Fruit fly (Drosophila melanogaster) whole organism, wandering third instar larva: ENCODE results near the gene CG5026.

Experiments used
- CG32264 ChIP-seq: fragments of 200-800 bp; sonication (Bioruptor generic); optimal IDR thresholded peaks from 2 replicates; lab custom pipeline; 2016; ENCODE audit warnings: missing biosample characterization, missing genetic modification characterization
- CG9705 ChIP-seq: fragments of 200-800 bp; sonication (Bioruptor generic); optimal IDR thresholded peaks from 2 replicates; lab custom pipeline; 2018; ENCODE audit warnings: missing biosample characterization, mild to moderate bottlenecking, missing genetic modification characterization
- CrebA ChIP-seq: fragments of 200-800 bp; sonication (Bioruptor generic); optimal IDR thresholded peaks from 2 replicates; lab custom pipeline; 2016; ENCODE audit warnings: missing biosample characterization, mild to moderate bottlenecking, missing genetic modification characterization, borderline replicate concordance
- Dfd ChIP-seq: fragments of >200 bp; optimal IDR thresholded peaks from 2 replicates; lab custom pipeline; 2017; ENCODE audit warnings: missing biosample characterization, missing genetic modification characterization
- Dif ChIP-seq: fragments of 200-275, 200-300 bp; sonication (Bioruptor generic); optimal IDR thresholded peaks from 2 replicates; lab custom pipeline; 2018; ENCODE audit warnings: missing biosample characterization, missing genetic modification characterization; ENCODE audit not compliant: partially characterized antibody
- GATAd ChIP-seq: sonication (Bioruptor generic); optimal IDR thresholded peaks from 2 replicates; lab custom pipeline; 2016; ENCODE audit warnings: missing biosample characterization, missing genetic modification characterization
- HLH106 ChIP-seq: fragments of 200-800 bp; optimal IDR thresholded peaks from 3 replicates; lab custom pipeline; 2019; ENCODE audit warnings: missing biosample characterization, mild to moderate bottlenecking, missing genetic modification characterization, moderate library complexity
- Hnf4 ChIP-seq: fragments of 200-800 bp; sonication (Bioruptor generic); optimal IDR thresholded peaks from 2 replicates; lab custom pipeline; 2016; ENCODE audit warnings: missing biosample characterization, mild to moderate bottlenecking, missing genetic modification characterization
- Hr83 ChIP-seq: fragments of 200-300 bp; sonication (Bioruptor generic); optimal IDR thresholded peaks from 2 replicates; lab custom pipeline; 2016; ENCODE audit warnings: missing biosample characterization, mild to moderate bottlenecking, missing genetic modification characterization, moderate library complexity; ENCODE audit not compliant: poor library complexity, severe bottlenecking
- Jra ChIP-seq: sonication (Bioruptor generic); optimal IDR thresholded peaks from 2 replicates; lab custom pipeline; 2016; ENCODE audit warnings: missing biosample characterization, missing genetic modification characterization
- Mio ChIP-seq: sonication (Bioruptor generic); optimal IDR thresholded peaks from 2 replicates; lab custom pipeline; 2016; ENCODE audit warnings: missing biosample characterization, missing genetic modification characterization
- N ChIP-seq: fragments of >200 bp; optimal IDR thresholded peaks from 2 replicates; lab custom pipeline; 2018; ENCODE audit warnings: missing biosample characterization, missing external identifiers, missing genetic modification characterization
- Rel ChIP-seq, 2 experiments: fragments of 200-800 bp; sonication (Bioruptor generic) in 1 of 2; optimal IDR thresholded peaks; 2 replicates in 1 of 2; 3 replicates in 1 of 2; lab custom pipeline; 2016 to 2019; ENCODE audit warnings: mild to moderate bottlenecking in 2 of 2, missing biosample characterization in 2 of 2, missing genetic modification characterization in 2 of 2, moderate library complexity in 1 of 2
- Vsx2 ChIP-seq: fragments of 200-300, 225-300 bp; sonication (Bioruptor generic); optimal IDR thresholded peaks from 2 replicates; lab custom pipeline; 2018; ENCODE audit warnings: missing biosample characterization, missing genetic modification characterization; ENCODE audit not compliant: partially characterized antibody
- br ChIP-seq: fragments of 200-800 bp; sonication (Bioruptor generic); optimal IDR thresholded peaks from 2 replicates; lab custom pipeline; 2016; ENCODE audit warnings: missing biosample characterization, missing genetic modification characterization
- brk ChIP-seq: fragments of 200-800 bp; sonication (Bioruptor generic); optimal IDR thresholded peaks from 2 replicates; lab custom pipeline; 2016; ENCODE audit warnings: missing biosample characterization, mild to moderate bottlenecking, missing genetic modification characterization
- dl ChIP-seq, 2 experiments: fragments of 175-275, 200-275 bp in 1 of 2; fragments of 200-275 bp in 1 of 2; sonication (Bioruptor generic); optimal IDR thresholded peaks; lab custom pipeline; 2018; ENCODE audit warnings: mild to moderate bottlenecking in 2 of 2, missing biosample characterization in 2 of 2, missing genetic modification characterization in 2 of 2, moderate library complexity in 2 of 2; ENCODE audit not compliant: partially characterized antibody in 2 of 2, insufficient read depth in 1 of 2
- dmrt93B ChIP-seq: fragments of 200-800 bp; sonication (Bioruptor generic); optimal IDR thresholded peaks from 2 replicates; lab custom pipeline; 2018; ENCODE audit warnings: missing biosample characterization, mild to moderate bottlenecking, missing genetic modification characterization
- dsf ChIP-seq: sonication (Bioruptor generic); optimal IDR thresholded peaks from 2 replicates; lab custom pipeline; 2016; ENCODE audit warnings: missing biosample characterization, missing genetic modification characterization, borderline replicate concordance
- ey ChIP-seq: fragments of 200-800 bp; sonication (Bioruptor generic); optimal IDR thresholded peaks from 2 replicates; lab custom pipeline; 2016; ENCODE audit warnings: missing biosample characterization, missing genetic modification characterization
- foxo ChIP-seq, 2 experiments: fragments of 200-800 bp; sonication (Bioruptor generic); optimal IDR thresholded peaks; 2 replicates in 1 of 2; 3 replicates in 1 of 2; lab custom pipeline; 2016 to 2017; ENCODE audit warnings: missing biosample characterization in 2 of 2, missing genetic modification characterization in 2 of 2
- fru ChIP-seq: fragments of 200-800 bp; sonication (Bioruptor generic); optimal IDR thresholded peaks from 3 replicates; lab custom pipeline; 2016; ENCODE audit warnings: missing biosample characterization, mild to moderate bottlenecking, missing genetic modification characterization
- h ChIP-seq: fragments of 200-800 bp; sonication (Bioruptor generic); optimal IDR thresholded peaks from 3 replicates; lab custom pipeline; 2016; ENCODE audit warnings: missing biosample characterization, mild to moderate bottlenecking, missing genetic modification characterization
- lola ChIP-seq: fragments of >200 bp; optimal IDR thresholded peaks from 2 replicates; lab custom pipeline; 2017; ENCODE audit warnings: missing biosample characterization, missing genetic modification characterization
- pan ChIP-seq: fragments of >200 bp; optimal IDR thresholded peaks from 2 replicates; lab custom pipeline; 2017
- psq ChIP-seq: fragments of 200-800 bp; sonication (Bioruptor generic); optimal IDR thresholded peaks from 3 replicates; lab custom pipeline; 2017; ENCODE audit warnings: missing biosample characterization, mild to moderate bottlenecking, missing genetic modification characterization, moderate library complexity
- sage ChIP-seq: fragments of 200-800 bp; sonication (Bioruptor generic); optimal IDR thresholded peaks from 2 replicates; lab custom pipeline; 2016; ENCODE audit warnings: missing biosample characterization, mild to moderate bottlenecking, missing genetic modification characterization
- sv ChIP-seq: fragments of 200-800 bp; sonication (Bioruptor generic); optimal IDR thresholded peaks from 3 replicates; lab custom pipeline; 2016; ENCODE audit warnings: missing biosample characterization, missing genetic modification characterization
- tai ChIP-seq: sonication (Bioruptor generic); optimal IDR thresholded peaks from 2 replicates; lab custom pipeline; 2016; ENCODE audit warnings: missing biosample characterization, missing genetic modification characterization
- usp ChIP-seq: fragments of >200 bp; optimal IDR thresholded peaks from 2 replicates; lab custom pipeline; 2017; ENCODE audit warnings: missing biosample characterization, missing genetic modification characterization

The CG5026 gene

dm6 chr3L:8956669-8957068 lies 11.7 kb upstream of the CG5026 start, which contains the start of gene mRpL12:
mRpL12 (plus strand) TSS chr3L:8956791.
- no peak for TF ChIP-seq Vsx2 (GFP tag; lab: Kevin White, UChicago)
- no peak for TF ChIP-seq dl (GFP tag; optimal IDR thresholded peaks at IDR 0.05; lab: Kevin White, UChicago; ENCODE audit: insufficient read depth in 1 of 2, partially characterized antibody in 2 of 2)
- TF ChIP-seq lola (GFP tag; lab: Kevin White, UChicago): no peak
- TF ChIP-seq Dfd: no peak
- no peak for TF ChIP-seq Jra (GFP tag; lab: Kevin White, UChicago)
- no peak for TF ChIP-seq dsf (GFP tag; lab: Kevin White, UChicago)
- no peak for TF ChIP-seq psq (GFP tag; lab: Kevin White, UChicago)
- TF ChIP-seq N: no peak
- no peak for TF ChIP-seq Hnf4 (GFP tag; lab: Kevin White, UChicago)
- TF ChIP-seq Mio: no peak
- no peak for TF ChIP-seq HLH106
- TF ChIP-seq ey (GFP tag; lab: Kevin White, UChicago): no peak
- no peak for TF ChIP-seq tai (GFP tag; lab: Kevin White, UChicago)
- no peak for TF ChIP-seq usp (GFP tag; lab: Kevin White, UChicago)
- no peak for TF ChIP-seq brk
- no peak for TF ChIP-seq CG32264 (GFP tag; lab: Kevin White, UChicago)
- TF ChIP-seq dmrt93B: no peak
- TF ChIP-seq foxo (GFP tag; optimal IDR thresholded peaks at IDR 0.05; lab: Kevin White, UChicago): no peak
- TF ChIP-seq GATAd (GFP tag; lab: Kevin White, UChicago): no peak
- no peak for TF ChIP-seq CrebA (GFP tag; lab: Kevin White, UChicago)

- TF ChIP-seq h (GFP tag; lab: Kevin White, UChicago) (no peak), Dfd (no peak), fru (GFP tag; lab: Kevin White, UChicago) (no peak), pan (lab: Kevin White, UChicago) (no peak), CG32264 (GFP tag; lab: Kevin White, UChicago) (no peak), CG9705 (no peak), sage (GFP tag; lab: Kevin White, UChicago) (no peak), CrebA (GFP tag; lab: Kevin White, UChicago) (no peak), sv (GFP tag; lab: Kevin White, UChicago) (no peak), br (GFP tag; lab: Kevin White, UChicago) (no peak)
Observed at dm6 chr3L:8958557-8958956, 9.8 kb upstream of the CG5026 start, which contains the start of gene CG13313. CG13313 (plus strand) TSS chr3L:8958857.

dm6 chr3L:8964458-8964857 lies 3.9 kb upstream of the CG5026 start, which contains the start of gene ValRS-m:
ValRS-m (minus strand) TSS chr3L:8964769.
- TF ChIP-seq Dfd (no peak), br (GFP tag; lab: Kevin White, UChicago) (no peak), Hnf4 (GFP tag; lab: Kevin White, UChicago) (no peak), Dif (GFP tag; lab: Kevin White, UChicago) (no peak), HLH106 (no peak), Mio (no peak), Hr83 (GFP tag; lab: Kevin White, UChicago) (no peak), sv (GFP tag; lab: Kevin White, UChicago) (no peak), dl (GFP tag; optimal IDR thresholded peaks at IDR 0.05; lab: Kevin White, UChicago; ENCODE audit: insufficient read depth in 1 of 2, partially characterized antibody in 2 of 2) (no peak)
- TF ChIP-seq, all 38 proteins: peak for 0

dm6 chr3L:8966324-8967011 lies 1.9 kb upstream of the CG5026 start, which contains the start of the genes CG5653 and CG5021:
CG5653 (minus strand) TSS chr3L:8966374.
CG5021 (plus strand) TSS chr3L:8966829.
- no peak for TF ChIP-seq Rel (GFP tag; optimal IDR thresholded peaks at IDR 0.05; lab: Kevin White, UChicago)
- TF ChIP-seq Rel (tag; optimal IDR thresholded peaks at IDR 0.05; lab: Kevin White, UChicago): peak; percentile 79
- no peak for TF ChIP-seq ey (GFP tag; lab: Kevin White, UChicago)
